Fruit fly (Drosophila melanogaster) Kc167 (cell line): ENCODE results near the gene Marcal1.

ENCODE experiments used
- Myc ChIP-seq: fragments of >200 bp; optimal IDR thresholded peaks from 2 replicates; lab custom pipeline; 2017; ENCODE audit warnings: missing external identifiers
- Sin3A ChIP-seq: fragments of >200 bp; optimal IDR thresholded peaks from 2 replicates; lab custom pipeline; 2018; ENCODE audit warnings: missing external identifiers
- h ChIP-seq: fragments of >200 bp; optimal IDR thresholded peaks from 3 replicates; lab custom pipeline; 2018; ENCODE audit warnings: missing external identifiers
- insv ChIP-seq: fragments of >200 bp; optimal IDR thresholded peaks from 3 replicates; lab custom pipeline; 2018; ENCODE audit warnings: missing external identifiers
- psq ChIP-seq: fragments of >200 bp; optimal IDR thresholded peaks from 2 replicates; lab custom pipeline; 2017; ENCODE audit warnings: missing external identifiers
- ttk ChIP-seq: sonication (Bioruptor generic); optimal IDR thresholded peaks from 2 replicates; lab custom pipeline; 2017; ENCODE audit warnings: missing external identifiers

The Marcal1 gene

DNA sequence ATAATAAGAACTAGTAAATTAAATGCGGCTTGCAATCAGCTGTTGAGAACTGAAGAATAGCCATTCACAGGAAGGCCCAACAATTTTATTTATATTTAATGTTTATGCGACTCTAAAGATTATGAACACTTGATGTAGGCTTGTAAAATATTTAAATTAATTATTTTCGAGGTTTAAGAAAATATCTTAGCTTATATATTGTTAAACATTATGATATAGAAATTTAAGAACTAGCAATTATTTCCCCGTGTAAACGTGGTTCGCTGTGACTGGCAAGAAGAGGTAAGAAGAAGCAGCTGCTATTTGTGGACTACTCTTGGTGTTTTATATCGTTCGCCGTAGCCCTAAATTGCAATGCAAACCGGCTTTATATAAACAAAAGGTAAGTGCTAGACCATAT, 10.0 kb upstream of the Marcal1 start, which contains the start of the genes mRpL24 and betaggt-I:
TSS of gene mRpL24 (minus strand) at position 62 of the 400 bp plus-strand sequence.
TSS of gene betaggt-I (plus strand) at position 280 of the 400 bp plus-strand sequence.
- TF ChIP-seq psq (lab: Kevin White, UChicago) (no peak), ttk (lab: Kevin White, UChicago) (no peak)

DNA sequence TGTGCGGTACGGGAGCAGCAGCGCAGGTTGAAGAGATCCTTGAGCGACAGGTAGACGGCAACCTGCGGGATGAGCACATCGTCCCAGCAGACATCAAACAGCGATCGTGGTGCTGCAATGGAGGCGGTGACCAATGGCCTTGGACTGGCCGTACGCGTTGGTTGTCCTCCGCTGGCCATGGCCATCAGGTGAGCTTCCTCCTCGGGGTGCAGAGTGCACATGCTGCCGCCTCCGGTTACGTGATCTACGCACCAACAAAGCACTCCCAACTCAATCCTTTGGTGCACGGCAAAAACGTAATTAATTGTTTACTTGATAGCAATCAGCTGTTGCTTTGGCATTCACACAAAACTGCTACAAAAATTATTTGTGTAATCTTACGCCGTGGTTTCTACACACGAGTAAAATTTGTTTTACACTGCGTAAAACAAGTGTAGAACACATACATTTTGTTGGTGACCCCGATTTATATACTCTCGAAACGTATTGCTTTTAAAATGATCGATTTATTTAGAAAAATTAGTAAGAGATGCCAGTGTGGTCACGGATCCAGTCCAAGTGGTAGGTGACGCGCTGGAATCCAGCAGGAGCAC, 5.8 kb upstream of the Marcal1 start, which contains the start of gene jet:
TSS of gene jet (minus strand) at position 332 of the 593 bp plus-strand sequence.
- no peak for TF ChIP-seq Sin3A (lab: Kevin White, UChicago)
- no peak for TF ChIP-seq psq (lab: Kevin White, UChicago)
- TF ChIP-seq ttk (lab: Kevin White, UChicago), result no peak
- TF ChIP-seq insv (lab: Kevin White, UChicago), result no peak
- no peak for TF ChIP-seq h
- TF ChIP-seq Myc (lab: Kevin White, UChicago), result no peak

DNA sequence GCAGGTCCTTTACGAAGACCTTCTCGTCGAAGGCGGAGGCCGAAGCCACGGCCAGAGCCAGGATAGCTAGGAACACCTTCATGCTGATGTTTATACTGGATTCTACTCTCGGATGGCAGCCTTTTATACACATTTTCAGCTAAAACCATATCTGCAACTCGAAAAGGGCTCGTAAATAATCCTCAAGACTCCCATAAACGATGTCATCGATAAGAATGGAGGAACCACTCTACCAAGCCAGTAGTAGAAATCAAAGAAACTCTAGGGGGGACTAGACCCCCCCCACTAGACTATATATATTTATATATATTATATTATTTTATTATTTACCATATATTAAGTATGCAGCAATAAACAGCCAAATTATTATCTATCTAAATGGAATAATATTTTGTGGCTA, 4.6 kb upstream of the Marcal1 start, which contains the start of gene Jon25Biii:
TSS of gene Jon25Biii (minus strand) at position 101 of the 400 bp plus-strand sequence.
- no peak for TF ChIP-seq ttk (lab: Kevin White, UChicago)
- TF ChIP-seq Sin3A (lab: Kevin White, UChicago), result no peak
- no peak for TF ChIP-seq insv (lab: Kevin White, UChicago)
- no peak for TF ChIP-seq Myc (lab: Kevin White, UChicago)

DNA sequence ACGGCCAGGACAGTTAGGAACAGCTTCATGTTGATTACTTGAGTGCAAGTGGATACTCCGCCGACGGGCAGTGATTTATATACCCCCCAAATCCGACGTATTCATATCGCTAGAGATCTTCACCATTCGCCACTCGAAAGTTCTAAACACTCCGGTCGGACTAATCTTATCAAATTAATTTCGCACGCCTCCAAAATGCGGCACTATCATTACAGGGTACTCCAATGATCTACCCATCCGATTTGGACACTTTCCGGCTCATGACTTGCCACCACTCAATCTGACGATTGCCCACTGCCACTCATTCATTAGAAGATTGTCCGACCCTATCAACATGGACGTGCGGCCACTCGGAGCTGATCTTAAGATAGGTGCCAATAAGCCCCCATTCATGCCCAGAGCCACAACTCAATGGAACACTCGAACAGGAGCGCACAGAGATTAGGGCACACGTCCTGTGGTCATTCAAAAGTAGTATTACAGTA, 2.2 kb upstream of the Marcal1 start, which contains the start of gene Jon25Bii:
TSS of gene Jon25Bii (minus strand) at position 51 of the 485 bp plus-strand sequence.
- TF ChIP-seq Myc (lab: Kevin White, UChicago) (no peak), h (no peak), Sin3A (lab: Kevin White, UChicago) (no peak), insv (lab: Kevin White, UChicago) (no peak), ttk (lab: Kevin White, UChicago) (no peak), psq (lab: Kevin White, UChicago) (no peak)

DNA sequence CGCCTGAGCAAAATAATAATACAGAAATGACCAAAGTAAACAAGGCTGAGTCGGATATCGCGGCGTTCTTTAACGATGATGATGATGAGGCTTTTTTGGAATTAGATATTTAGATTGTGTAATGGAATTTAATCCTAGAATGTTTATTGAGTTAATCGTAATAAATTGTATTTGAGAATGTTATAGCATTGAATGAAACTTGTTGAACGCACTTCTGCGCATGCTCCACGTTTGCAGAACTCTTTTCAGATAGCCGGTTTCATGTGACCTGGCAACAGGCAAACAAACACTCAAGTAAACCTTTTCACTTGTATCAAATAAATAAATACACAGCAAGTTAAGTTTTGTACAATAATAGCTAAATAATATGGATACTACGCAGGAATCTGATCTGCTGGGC, 2.8 kb downstream of the Marcal1 start, which contains the start of gene CG34124:
TSS of gene CG34124 (plus strand) at position 301 of the 400 bp plus-strand sequence.
- no peak for TF ChIP-seq Sin3A (lab: Kevin White, UChicago)
- TF ChIP-seq insv (lab: Kevin White, UChicago), result no peak
- TF ChIP-seq ttk (lab: Kevin White, UChicago), result no peak
- no peak for TF ChIP-seq h
- no peak for TF ChIP-seq Myc (lab: Kevin White, UChicago)
- TF ChIP-seq psq (lab: Kevin White, UChicago), result no peak

DNA sequence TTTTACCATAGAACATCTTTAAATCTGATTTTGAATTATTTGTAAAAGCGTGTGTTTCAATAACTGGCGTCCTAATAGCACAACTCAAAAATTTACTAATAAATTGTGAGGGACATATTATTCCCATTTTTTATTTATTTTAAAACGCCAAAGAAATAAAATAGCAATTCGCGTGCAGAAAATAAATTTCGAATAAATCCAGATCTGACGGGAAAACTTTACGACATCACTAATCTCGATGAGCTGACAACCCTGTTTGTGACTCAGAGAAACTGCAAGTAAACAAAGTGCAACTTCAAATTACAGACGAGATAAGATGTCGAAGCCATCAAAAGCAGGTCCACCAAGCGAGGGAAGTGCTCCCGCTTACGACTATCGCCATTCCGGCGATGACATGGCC, 10.1 kb downstream of the Marcal1 start, which contains the start of gene CG34125:
TSS of gene CG34125 (plus strand) at position 254 of the 400 bp plus-strand sequence.
- no peak for TF ChIP-seq Sin3A (lab: Kevin White, UChicago)
- TF ChIP-seq h, result no peak
- TF ChIP-seq insv (lab: Kevin White, UChicago), result no peak
- TF ChIP-seq psq (lab: Kevin White, UChicago), result no peak
- TF ChIP-seq ttk (lab: Kevin White, UChicago), result no peak
- no peak for TF ChIP-seq Myc (lab: Kevin White, UChicago)

DNA sequence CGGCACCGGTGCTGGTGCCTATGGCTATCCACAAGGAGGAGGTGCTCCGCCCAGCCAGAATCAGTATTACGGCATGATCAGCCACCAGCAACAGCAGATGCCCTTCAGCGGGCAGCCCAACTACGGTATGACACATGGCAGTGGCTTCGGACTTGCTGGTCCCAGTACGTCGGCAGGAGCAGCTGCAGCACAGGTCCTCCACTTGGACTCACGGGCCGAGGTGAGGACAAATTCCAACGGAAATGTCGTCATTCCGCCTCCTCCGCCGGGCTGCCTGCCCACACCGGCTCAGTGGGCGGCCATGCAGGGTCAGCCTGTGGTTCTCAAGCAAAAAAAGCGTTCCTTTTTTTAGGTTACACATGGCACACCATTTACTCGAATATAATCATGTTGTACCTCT, 10.6 kb downstream of the Marcal1 start:
- TF ChIP-seq ttk (lab: Kevin White, UChicago) (no peak), psq (lab: Kevin White, UChicago) (no peak), Sin3A (lab: Kevin White, UChicago) (no peak), h (no peak), Myc (lab: Kevin White, UChicago) (no peak), insv (lab: Kevin White, UChicago) (no peak)

DNA sequence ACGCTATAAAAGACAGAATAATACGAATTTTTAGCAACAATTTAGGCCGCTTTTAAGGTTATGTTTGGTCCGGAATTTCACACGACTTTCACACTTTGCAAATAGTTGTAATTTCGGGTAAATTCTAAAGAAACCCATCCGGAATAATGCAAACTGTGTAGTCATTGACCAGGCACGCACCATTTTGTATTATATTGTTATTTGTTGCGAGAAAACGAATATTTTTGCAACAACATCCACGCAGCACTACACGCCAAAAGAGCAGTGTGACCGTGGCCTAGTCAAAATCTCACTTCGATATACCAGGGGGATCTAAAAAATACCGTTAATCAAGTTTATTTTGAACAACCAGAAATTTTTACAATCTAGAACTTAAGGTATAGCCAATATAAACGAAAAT, 12.2 kb downstream of the Marcal1 start, which contains the start of gene eIF3i:
TSS of gene eIF3i (minus strand) at position 265 of the 400 bp plus-strand sequence.
- no peak for TF ChIP-seq Myc (lab: Kevin White, UChicago)
- TF ChIP-seq Sin3A (lab: Kevin White, UChicago), result no peak
- no peak for TF ChIP-seq insv (lab: Kevin White, UChicago)
- TF ChIP-seq ttk (lab: Kevin White, UChicago), result no peak
- TF ChIP-seq psq (lab: Kevin White, UChicago), result no peak
- TF ChIP-seq h, result no peak

DNA sequence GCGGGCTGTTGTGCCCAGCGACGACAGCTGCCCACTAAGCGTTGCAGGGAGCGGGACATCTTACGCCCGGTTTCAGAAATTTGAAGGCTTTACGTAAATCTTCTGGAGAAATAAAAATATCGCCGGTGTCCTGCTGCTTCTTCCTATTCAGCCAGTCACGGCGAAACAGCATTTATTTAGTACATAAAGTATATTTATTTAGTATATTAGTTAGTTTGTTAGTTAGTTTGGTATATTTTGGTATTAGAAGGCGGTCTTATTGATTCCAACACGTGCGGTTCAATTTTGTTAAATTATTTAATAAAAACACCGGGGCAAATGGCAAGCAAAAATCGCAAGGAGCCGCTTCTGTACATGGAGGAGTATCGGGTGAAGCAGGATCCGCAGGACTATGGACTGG, 13.5 kb downstream of the Marcal1 start, which contains the start of the genes Scox and Polr1C:
TSS of gene Scox (minus strand) at position 169 of the 400 bp plus-strand sequence.
TSS of gene Polr1C (plus strand) at position 238 of the 400 bp plus-strand sequence.
- TF ChIP-seq Sin3A (lab: Kevin White, UChicago) (no peak), Myc (lab: Kevin White, UChicago) (no peak), ttk (lab: Kevin White, UChicago) (no peak), psq (lab: Kevin White, UChicago) (no peak), h (no peak), insv (lab: Kevin White, UChicago) (no peak)

DNA sequence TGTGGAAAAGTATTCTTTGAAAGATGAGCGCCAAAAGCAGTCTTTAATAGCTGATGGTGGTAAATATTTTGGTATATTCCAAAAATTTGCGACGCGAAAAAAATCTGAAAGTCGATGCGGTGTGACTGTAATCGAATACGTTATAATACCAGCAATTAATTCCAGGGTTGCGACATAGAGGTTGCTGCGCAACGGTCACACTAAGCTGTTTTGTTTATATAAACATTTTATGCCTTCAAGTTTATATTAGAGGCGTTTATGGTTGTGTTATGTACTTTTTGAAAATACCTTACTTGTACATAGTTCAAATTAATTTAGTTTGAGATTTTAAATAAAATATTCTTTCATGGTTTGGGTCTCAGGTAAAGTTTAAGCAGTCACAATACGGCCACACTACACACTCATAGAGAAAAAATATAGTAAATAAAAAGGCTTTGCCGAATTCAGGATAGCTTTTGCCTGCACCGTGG, 16.1 kb downstream of the Marcal1 start, which contains the start of gene CG14043:
TSS of gene CG14043 (plus strand) at position 374 of the 470 bp plus-strand sequence.
- TF ChIP-seq psq (lab: Kevin White, UChicago) (no peak), Myc (lab: Kevin White, UChicago) (no peak), ttk (lab: Kevin White, UChicago) (no peak)

DNA sequence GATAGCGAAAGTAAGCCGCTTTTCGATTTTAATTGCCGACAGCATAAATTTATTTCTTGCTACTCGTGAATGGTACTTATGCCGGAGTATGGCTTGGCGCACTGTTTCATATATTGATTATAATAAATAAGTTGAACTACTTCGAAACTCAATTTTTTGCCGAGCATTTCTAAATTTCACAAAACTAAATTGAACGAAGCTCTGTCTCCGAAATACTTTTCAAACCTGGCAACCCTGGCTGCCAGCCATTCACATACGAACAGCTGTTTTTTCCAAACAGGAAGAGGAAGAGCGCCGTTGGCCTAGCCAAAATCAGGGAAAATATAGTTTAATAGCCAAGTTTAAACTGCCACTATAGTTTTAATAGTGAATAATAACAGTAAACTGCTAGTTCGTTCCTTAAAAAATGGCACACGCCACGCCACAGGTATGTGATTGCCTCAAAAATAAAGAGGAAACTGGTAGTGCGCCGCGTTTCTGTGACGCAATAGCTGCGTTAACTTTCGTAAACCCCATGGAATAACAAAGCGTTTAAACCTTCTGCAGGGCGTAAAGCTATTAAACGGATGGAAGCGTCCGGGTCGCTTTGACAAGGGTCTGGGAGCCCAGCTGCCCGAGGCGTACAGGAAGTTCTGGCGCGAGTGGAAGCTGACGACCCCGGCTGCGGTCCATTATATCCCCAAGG, 18.6 kb downstream of the Marcal1 start, which contains the start of gene mRpL28:
TSS of gene mRpL28 (plus strand) at position 246 of the 685 bp plus-strand sequence.
- TF ChIP-seq ttk (lab: Kevin White, UChicago) (no peak), Myc (lab: Kevin White, UChicago) (no peak), insv (lab: Kevin White, UChicago) (no peak), psq (lab: Kevin White, UChicago) (no peak), Sin3A (lab: Kevin White, UChicago) (no peak), h (no peak)
